Worm (Caenorhabditis elegans) whole organism, mixed stage, embryonic: ENCODE measurements around the gene far-5.

Source experiments
- blmp-1 ChIP-seq: fragments of 150-350 bp; optimal IDR thresholded peaks from 2 replicates; lab custom pipeline; 2014; ENCODE audit warnings: missing biosample characterization, missing genetic modification characterization
- elt-3 ChIP-seq: fragments of 150-350 bp; optimal IDR thresholded peaks from 2 replicates; lab custom pipeline; 2014; ENCODE audit warnings: missing biosample characterization, missing genetic modification characterization
- flh-1 ChIP-seq: fragments of 200-800 bp; sonication (Bioruptor generic); optimal IDR thresholded peaks from 2 replicates; lab custom pipeline; 2018; ENCODE audit warnings: mild to moderate bottlenecking, missing genetic modification characterization, moderate library complexity, missing compliant biosample characterization
- ham-2 ChIP-seq: fragments of 200-800 bp; sonication (Bioruptor generic); optimal IDR thresholded peaks from 2 replicates; lab custom pipeline; 2018; ENCODE audit warnings: mild to moderate bottlenecking, missing genetic modification characterization, missing compliant biosample characterization
- hlh-1 ChIP-seq: fragments of 150-350 bp; optimal IDR thresholded peaks from 2 replicates; lab custom pipeline; 2014; ENCODE audit warnings: missing biosample characterization, missing genetic modification reagents, missing genetic modification characterization
- lin-32 ChIP-seq: fragments of 200-800 bp; sonication (Bioruptor generic); optimal IDR thresholded peaks from 2 replicates; lab custom pipeline; 2018; ENCODE audit warnings: mild to moderate bottlenecking, missing genetic modification characterization, missing compliant biosample characterization
- nhr-2 ChIP-seq: fragments of 150-350 bp; optimal IDR thresholded peaks from 2 replicates; lab custom pipeline; 2014; ENCODE audit warnings: missing biosample characterization, missing genetic modification characterization
- nhr-237 ChIP-seq: fragments of 150-350 bp; optimal IDR thresholded peaks from 2 replicates; lab custom pipeline; 2014; ENCODE audit warnings: missing biosample characterization, missing genetic modification characterization
- pha-4 ChIP-seq: fragments of 150-350 bp; optimal IDR thresholded peaks from 2 replicates; lab custom pipeline; 2018; ENCODE audit warnings: missing biosample characterization, missing genetic modification reagents, missing genetic modification characterization
- unc-120 ChIP-seq: sonication (generic microtip); optimal IDR thresholded peaks from 2 replicates; lab custom pipeline; 2017; ENCODE audit warnings: missing genetic modification characterization, missing compliant biosample characterization; ENCODE audit not compliant: poor library complexity, severe bottlenecking
- zip-8 ChIP-seq: fragments of 150-350 bp; optimal IDR thresholded peaks from 2 replicates; lab custom pipeline; 2014; ENCODE audit warnings: missing biosample characterization, missing genetic modification characterization

Gene far-5

ce11 chrV:13045017-13045416 lies 49.6 kb downstream of the far-5 start:
- TF ChIP-seq unc-120 (tag; lab: Kevin White, UChicago) (no peak), nhr-2 (tag; lab: Kevin White, UChicago) (no peak), ham-2 (GFP tag; lab: Kevin White, UChicago) (no peak), zip-8 (tag; lab: Kevin White, UChicago) (no peak), flh-1 (GFP tag; lab: Kevin White, UChicago) (no peak), hlh-1 (tag; lab: Kevin White, UChicago) (no peak), lin-32 (GFP tag; lab: Kevin White, UChicago) (no peak), pha-4 (no peak), blmp-1 (tag; lab: Kevin White, UChicago) (no peak), elt-3 (no peak), nhr-237 (tag; lab: Kevin White, UChicago) (no peak)
